Fruit fly (Drosophila melanogaster) whole organism, embryonic: ENCODE data around the gene ZnT77C.

ENCODE experiments used
- Atf6 ChIP-seq: fragments of 200-800 bp; sonication (Bioruptor generic); IDR thresholded peaks from 2 replicates; pipeline ENCODE4 v1.3.6; 2022; ENCODE audit warnings: missing biosample characterization, missing genetic modification characterization
- CG10147 ChIP-seq: fragments of 200-800 bp; sonication (Bioruptor generic); optimal IDR thresholded peaks from 2 replicates; lab custom pipeline; 2019; ENCODE audit warnings: missing biosample characterization, mild to moderate bottlenecking, missing genetic modification characterization, moderate library complexity
- CG10267 ChIP-seq: fragments of 200-800 bp; sonication (Bioruptor generic); optimal IDR thresholded peaks from 2 replicates; lab custom pipeline; 2018; ENCODE audit warnings: missing biosample characterization, mild to moderate bottlenecking, missing genetic modification characterization, moderate library complexity
- CG11085 ChIP-seq: fragments of 200-800 bp; sonication (Bioruptor generic); IDR thresholded peaks from 2 replicates; pipeline ENCODE4 v1.3.6; 2022; ENCODE audit warnings: missing biosample characterization, missing genetic modification characterization
- CG11723 ChIP-seq: fragments of 200-800 bp; sonication (Bioruptor generic); optimal IDR thresholded peaks from 2 replicates; lab custom pipeline; 2017; ENCODE audit warnings: missing biosample characterization, mild to moderate bottlenecking, missing genetic modification characterization
- CG14710 ChIP-seq: fragments of 200-800 bp; sonication (Bioruptor generic); optimal IDR thresholded peaks from 3 replicates; lab custom pipeline; 2019; ENCODE audit warnings: missing biosample characterization, mild to moderate bottlenecking, missing genetic modification characterization, moderate library complexity
- CG15601 ChIP-seq: fragments of 200-800 bp; sonication (Bioruptor generic); optimal IDR thresholded peaks from 3 replicates; lab custom pipeline; 2019; ENCODE audit warnings: missing biosample characterization, mild to moderate bottlenecking, missing genetic modification characterization, moderate library complexity
- CG1603 ChIP-seq: fragments of 200-800 bp; sonication (Bioruptor generic); optimal IDR thresholded peaks from 2 replicates; lab custom pipeline; 2019; ENCODE audit warnings: missing biosample characterization, mild to moderate bottlenecking, missing genetic modification characterization, moderate library complexity
- CG16779 ChIP-seq: fragments of 200-800 bp; sonication (Bioruptor generic); IDR thresholded peaks from 2 replicates; pipeline ENCODE4 v1.3.6; 2022; ENCODE audit warnings: missing biosample characterization, missing genetic modification characterization
- CG17385 ChIP-seq: fragments of 200-800 bp; sonication (Bioruptor generic); optimal IDR thresholded peaks from 3 replicates; lab custom pipeline; 2018; ENCODE audit warnings: missing biosample characterization, mild to moderate bottlenecking, missing genetic modification characterization
- CG18476 ChIP-seq: fragments of 200-800 bp; sonication (Bioruptor generic); optimal IDR thresholded peaks from 2 replicates; lab custom pipeline; 2016; ENCODE audit warnings: missing biosample characterization, mild to moderate bottlenecking, missing genetic modification characterization
- CG2199 ChIP-seq: fragments of 200-800 bp; sonication (Bioruptor generic); IDR thresholded peaks from 3 replicates; pipeline ENCODE4 v1.3.6; 2022; ENCODE audit warnings: missing biosample characterization, missing genetic modification characterization
- CG3065 ChIP-seq: fragments of 200-800 bp; sonication (Bioruptor generic); optimal IDR thresholded peaks from 2 replicates; lab custom pipeline; 2016; ENCODE audit warnings: missing biosample characterization, missing genetic modification characterization
- CG3847 ChIP-seq: fragments of 200-800 bp; sonication (Bioruptor generic); IDR thresholded peaks from 2 replicates; pipeline ENCODE4 v1.3.6; 2022; ENCODE audit warnings: missing biosample characterization, missing genetic modification characterization
- CG42726 ChIP-seq: fragments of 200-800 bp; sonication (Bioruptor generic); IDR thresholded peaks from 2 replicates; pipeline ENCODE4 v1.3.6; 2022; ENCODE audit warnings: missing biosample characterization, missing genetic modification characterization; ENCODE audit not compliant: partially characterized antibody
- CG4328 ChIP-seq: fragments of 200-800 bp; sonication (Bioruptor generic); optimal IDR thresholded peaks from 3 replicates; lab custom pipeline; 2017; ENCODE audit warnings: missing biosample characterization, missing genetic modification reagents, missing genetic modification characterization
- CG43689 ChIP-seq: fragments of 200-800 bp; sonication (Bioruptor generic); IDR thresholded peaks from 2 replicates; pipeline ENCODE4 v1.3.6; 2022; ENCODE audit warnings: missing biosample characterization, missing genetic modification characterization
- CG5953 ChIP-seq: fragments of 200-800 bp; sonication (Bioruptor generic); IDR thresholded peaks from 2 replicates; pipeline ENCODE4 v1.3.6; 2022; ENCODE audit warnings: missing biosample characterization, missing genetic modification characterization
- CG7963 ChIP-seq: fragments of 200-800 bp; sonication (Bioruptor generic); IDR thresholded peaks from 3 replicates; pipeline ENCODE4 v1.3.6; 2022; ENCODE audit warnings: missing biosample characterization, missing genetic modification characterization; ENCODE audit not compliant: partially characterized antibody
- CG8924 ChIP-seq: fragments of 200-800 bp; optimal IDR thresholded peaks from 3 replicates; lab custom pipeline; 2019; ENCODE audit warnings: missing biosample characterization, mild to moderate bottlenecking, missing genetic modification characterization, moderate library complexity
- D19A ChIP-seq: fragments of 200-800 bp; optimal IDR thresholded peaks from 3 replicates; lab custom pipeline; 2019; ENCODE audit warnings: missing biosample characterization, mild to moderate bottlenecking, missing genetic modification characterization, moderate library complexity
- D19B ChIP-seq: fragments of 200-800 bp; sonication (Bioruptor generic); optimal IDR thresholded peaks from 2 replicates; lab custom pipeline; 2017; ENCODE audit warnings: missing biosample characterization, mild to moderate bottlenecking, missing genetic modification characterization
- Elba2 ChIP-seq: fragments of 200-800 bp; sonication (Bioruptor generic); optimal IDR thresholded peaks from 3 replicates; lab custom pipeline; 2016; ENCODE audit warnings: missing biosample characterization, missing genetic modification characterization
- Fer3 ChIP-seq: fragments of 200-800 bp; sonication (Bioruptor generic); optimal IDR thresholded peaks from 2 replicates; lab custom pipeline; 2018; ENCODE audit warnings: missing biosample characterization, mild to moderate bottlenecking, missing genetic modification characterization, moderate library complexity
- Hey ChIP-seq: fragments of 200-800 bp; sonication (Bioruptor generic); optimal IDR thresholded peaks from 3 replicates; lab custom pipeline; 2018; ENCODE audit warnings: missing biosample characterization, mild to moderate bottlenecking, missing genetic modification characterization
- Mes4 ChIP-seq: fragments of 200-800 bp; sonication (Bioruptor generic); optimal IDR thresholded peaks from 2 replicates; lab custom pipeline; 2016; ENCODE audit warnings: missing biosample characterization, missing genetic modification characterization
- NK7.1 ChIP-seq: fragments of 200-800 bp; sonication (Bioruptor generic); optimal IDR thresholded peaks from 3 replicates; lab custom pipeline; 2016; ENCODE audit warnings: missing biosample characterization, missing genetic modification characterization
- Sry-β ChIP-seq: fragments of 200-800 bp; sonication (Bioruptor generic); optimal IDR thresholded peaks from 2 replicates; lab custom pipeline; 2018; ENCODE audit warnings: missing biosample characterization, mild to moderate bottlenecking, missing genetic modification characterization, moderate library complexity
- Tbp ChIP-seq: fragments of >200 bp; optimal IDR thresholded peaks from 2 replicates; lab custom pipeline; 2018; ENCODE audit warnings: missing biosample characterization, missing genetic modification characterization
- abd-A ChIP-seq: fragments of 200-800 bp; sonication (Bioruptor generic); optimal IDR thresholded peaks from 3 replicates; lab custom pipeline; 2019; ENCODE audit warnings: missing biosample characterization, mild to moderate bottlenecking, missing genetic modification characterization, moderate library complexity
- az2 ChIP-seq: fragments of 200-800 bp; sonication (Bioruptor generic); optimal IDR thresholded peaks from 3 replicates; lab custom pipeline; 2016; ENCODE audit warnings: missing biosample characterization, missing genetic modification characterization
- cas ChIP-seq: fragments of 200-800 bp; sonication (Bioruptor generic); IDR thresholded peaks from 2 replicates; pipeline ENCODE4 v1.3.6; 2022; ENCODE audit warnings: missing biosample characterization, missing genetic modification characterization
- cato ChIP-seq: fragments of 200-800 bp; sonication (Bioruptor generic); optimal IDR thresholded peaks from 2 replicates; lab custom pipeline; 2016; ENCODE audit warnings: missing biosample characterization, missing genetic modification characterization, borderline replicate concordance
- corto ChIP-seq: fragments of 200-800 bp; sonication (Bioruptor generic); optimal IDR thresholded peaks from 2 replicates; lab custom pipeline; 2016; ENCODE audit warnings: missing biosample characterization, mild to moderate bottlenecking, missing genetic modification characterization, moderate library complexity
- dimm ChIP-seq: fragments of 200-800 bp; sonication (Bioruptor generic); IDR thresholded peaks from 2 replicates; pipeline ENCODE4 v1.3.6; 2022; ENCODE audit warnings: missing biosample characterization, missing genetic modification characterization
- dmrt11E ChIP-seq: fragments of 200-800 bp; sonication (Bioruptor generic); optimal IDR thresholded peaks from 3 replicates; lab custom pipeline; 2018; ENCODE audit warnings: missing biosample characterization, mild to moderate bottlenecking, missing genetic modification characterization, moderate library complexity
- emc ChIP-seq: fragments of 200-800 bp; sonication (Bioruptor generic); optimal IDR thresholded peaks from 2 replicates; lab custom pipeline; 2016; ENCODE audit warnings: missing biosample characterization, missing genetic modification characterization
- exex ChIP-seq: fragments of 200-800 bp; sonication (Bioruptor generic); optimal IDR thresholded peaks from 4 replicates; lab custom pipeline; 2018; ENCODE audit warnings: missing biosample characterization, mild to moderate bottlenecking, missing genetic modification characterization, moderate library complexity
- fru ChIP-seq: fragments of >200 bp; optimal IDR thresholded peaks from 2 replicates; lab custom pipeline; 2017
- gem ChIP-seq: fragments of 200-800 bp; sonication (Bioruptor generic); optimal IDR thresholded peaks from 2 replicates; lab custom pipeline; 2019; ENCODE audit warnings: missing biosample characterization, mild to moderate bottlenecking, missing genetic modification characterization, moderate library complexity
- jing ChIP-seq: fragments of 200-800 bp; sonication (Bioruptor generic); optimal IDR thresholded peaks from 2 replicates; lab custom pipeline; 2018; ENCODE audit warnings: missing biosample characterization, mild to moderate bottlenecking, missing genetic modification characterization
- otp ChIP-seq: fragments of 200-800 bp; sonication (Bioruptor generic); IDR thresholded peaks from 3 replicates; pipeline ENCODE4, ENCODE4 v1.3.6; 2022; ENCODE audit warnings: missing biosample characterization, missing genetic modification characterization
- psq ChIP-seq: fragments of 200-800 bp; sonication (Bioruptor generic); optimal IDR thresholded peaks from 2 replicates; lab custom pipeline; 2017; ENCODE audit warnings: missing biosample characterization, missing genetic modification characterization
- row ChIP-seq: fragments of 200-800 bp; sonication (Bioruptor generic); IDR thresholded peaks from 3 replicates; pipeline ENCODE4 v1.3.6; 2022; ENCODE audit warnings: missing biosample characterization, missing genetic modification characterization
- sisA ChIP-seq: fragments of 200-800 bp; sonication (Bioruptor generic); IDR thresholded peaks from 2 replicates; pipeline ENCODE4 v1.3.6; 2022; ENCODE audit warnings: missing biosample characterization, missing genetic modification characterization
- slbo ChIP-seq: fragments of 200-800 bp; sonication (Bioruptor generic); IDR thresholded peaks from 2 replicates; pipeline ENCODE4 v1.3.6; 2022; ENCODE audit warnings: missing biosample characterization, missing genetic modification characterization
- tgo ChIP-seq: fragments of 200-800 bp; sonication (Bioruptor generic); IDR thresholded peaks from 3 replicates; pipeline ENCODE4 v1.3.6; 2022; ENCODE audit warnings: missing biosample characterization, missing genetic modification characterization
- twi ChIP-seq: fragments of 200-800 bp; optimal IDR thresholded peaks from 2 replicates; lab custom pipeline; 2019; ENCODE audit warnings: missing biosample characterization, mild to moderate bottlenecking, missing genetic modification characterization, moderate library complexity
- zen ChIP-seq: fragments of 200-800 bp; sonication (Bioruptor generic); optimal IDR thresholded peaks from 3 replicates; lab custom pipeline; 2018; ENCODE audit warnings: missing biosample characterization, mild to moderate bottlenecking, missing genetic modification characterization, moderate library complexity

ZnT77C gene

dm6 chr3L:20540182-20540974, 45.7 kb upstream of the ZnT77C start, which contains the start of gene Rcd2 (continued):
- TF ChIP-seq CG10147 (GFP tag; lab: Kevin White, UChicago) = peak; percentile 93
- TF ChIP-seq NK7.1 (GFP tag; lab: Kevin White, UChicago) = peak; percentile 63
- TF ChIP-seq Tbp (GFP tag; lab: Kevin White, UChicago) = no peak
- peak; percentile 47 for TF ChIP-seq psq
- TF ChIP-seq sisA (GFP tag; lab: Robert Waterston, UW) = no peak
- peak; percentile 88 for TF ChIP-seq row
- peak; percentile 47; the same call in 1 of the 2 replicates for TF ChIP-seq CG11085 (GFP tag; lab: Robert Waterston, UW)
- TF ChIP-seq CG2199 (GFP tag; lab: Robert Waterston, UW) = no peak
- no peak for TF ChIP-seq fru (lab: Kevin White, UChicago)
- TF ChIP-seq otp (GFP tag; lab: Robert Waterston, UW) = no peak
- peak; percentile 29 for TF ChIP-seq jing (GFP tag; lab: Kevin White, UChicago)
- peak; percentile 82 for TF ChIP-seq tgo (GFP tag; lab: Robert Waterston, UW)
- no peak for TF ChIP-seq CG43689 (GFP tag; lab: Robert Waterston, UW)
- peak; percentile 86 for TF ChIP-seq CG4328 (GFP tag; lab: Kevin White, UChicago)
- TF ChIP-seq CG14710 (tag; lab: Kevin White, UChicago) = peak; percentile 51
- no peak for TF ChIP-seq corto (GFP tag; lab: Kevin White, UChicago)
- peak; percentile 47 for TF ChIP-seq twi (tag; lab: Kevin White, UChicago)
- peak; percentile 86 for TF ChIP-seq Atf6
- no peak for TF ChIP-seq Sry-β (GFP tag; lab: Kevin White, UChicago)
- peak; percentile 78 for TF ChIP-seq CG10267 (tag; lab: Kevin White, UChicago)
- TF ChIP-seq CG8924 (tag; lab: Kevin White, UChicago) = peak; percentile 92
- TF ChIP-seq CG3065 (GFP tag; lab: Kevin White, UChicago) = no peak
- TF ChIP-seq az2 (GFP tag; lab: Kevin White, UChicago) = peak; percentile 38
- TF ChIP-seq CG17385 (GFP tag; lab: Kevin White, UChicago) = peak; percentile 80
- peak; percentile 76 for TF ChIP-seq slbo (GFP tag; lab: Robert Waterston, UW)
- no peak for TF ChIP-seq Elba2 (GFP tag; lab: Kevin White, UChicago)
- TF ChIP-seq Mes4 (GFP tag; lab: Kevin White, UChicago) = no peak
- TF ChIP-seq CG16779 (GFP tag; lab: Robert Waterston, UW) = 0 out of 2 replicates have a peak, but pooled peaks have one; percentile 3
- peak; percentile 67 for TF ChIP-seq CG18476 (GFP tag; lab: Kevin White, UChicago)
- peak; percentile 80 for TF ChIP-seq D19A (tag; lab: Kevin White, UChicago)
- TF ChIP-seq dmrt11E (tag; lab: Kevin White, UChicago) = peak; percentile 19
- peak; percentile 89; the same call in 1 of the 2 replicates for TF ChIP-seq CG42726
- TF ChIP-seq dimm (GFP tag; lab: Robert Waterston, UW) = no peak
- TF ChIP-seq CG5953 (GFP tag; lab: Robert Waterston, UW) = no peak
- TF ChIP-seq CG15601 = peak; percentile 63
- TF ChIP-seq CG7963 = peak; percentile 64
- TF ChIP-seq Fer3 (tag; lab: Kevin White, UChicago) = peak; percentile 93
- peak; percentile 70 for TF ChIP-seq CG3847
- peak; percentile 57 for TF ChIP-seq emc (GFP tag; lab: Kevin White, UChicago)
- peak; percentile 94 for TF ChIP-seq abd-A (tag; lab: Kevin White, UChicago)
- peak; percentile 65 for TF ChIP-seq D19B
- TF ChIP-seq CG1603 (tag; lab: Kevin White, UChicago) = peak; percentile 76
- no peak for TF ChIP-seq Hey (tag; lab: Kevin White, UChicago)
- TF ChIP-seq exex (tag; lab: Kevin White, UChicago) = peak; percentile 85
- no peak for TF ChIP-seq cato (GFP tag; lab: Kevin White, UChicago)
- TF ChIP-seq cas (GFP tag; lab: Robert Waterston, UW) = peak; percentile 68
- peak; percentile 93 for TF ChIP-seq gem (tag; lab: Kevin White, UChicago)
- peak; percentile 43 for TF ChIP-seq zen (tag; lab: Kevin White, UChicago)
- peak; percentile 43 for TF ChIP-seq CG11723 (GFP tag; lab: Kevin White, UChicago)
